Fruit fly (Drosophila melanogaster) whole organism, embryonic: ENCODE measurements around the gene ham.

ENCODE experiments used
- CG10147 ChIP-seq: fragments of 200-800 bp; sonication (Bioruptor generic); optimal IDR thresholded peaks from 2 replicates; lab custom pipeline; 2019; ENCODE audit warnings: missing biosample characterization, mild to moderate bottlenecking, missing genetic modification characterization, moderate library complexity
- CG1024 ChIP-seq: fragments of 200-800 bp; sonication (Bioruptor generic); IDR thresholded peaks from 2 replicates; pipeline ENCODE4 v1.3.6; 2022; ENCODE audit warnings: missing biosample characterization, missing genetic modification characterization
- CG12769 ChIP-seq: fragments of 200-800 bp; sonication (Bioruptor generic); optimal IDR thresholded peaks from 2 replicates; lab custom pipeline; 2019; ENCODE audit warnings: missing biosample characterization, mild to moderate bottlenecking, missing genetic modification characterization, moderate library complexity
- CG15269 ChIP-seq: fragments of 200-800 bp; sonication (Bioruptor generic); optimal IDR thresholded peaks from 2 replicates; lab custom pipeline; 2018; ENCODE audit warnings: missing biosample characterization, mild to moderate bottlenecking, missing genetic modification characterization, moderate library complexity
- CG15514 ChIP-seq: fragments of 200-800 bp; sonication (Bioruptor generic); optimal IDR thresholded peaks from 3 replicates; lab custom pipeline; 2017; ENCODE audit warnings: missing biosample characterization, missing genetic modification characterization, mild to moderate bottlenecking, moderate library complexity, missing genetic modification reagents
- CG16779 ChIP-seq: fragments of 200-800 bp; sonication (Bioruptor generic); IDR thresholded peaks from 2 replicates; pipeline ENCODE4 v1.3.6; 2022; ENCODE audit warnings: missing biosample characterization, missing genetic modification characterization
- CG18262 ChIP-seq: fragments of 200-800 bp; optimal IDR thresholded peaks from 3 replicates; lab custom pipeline; 2019; ENCODE audit warnings: missing biosample characterization, mild to moderate bottlenecking, missing genetic modification characterization, moderate library complexity
- CG32767 ChIP-seq: fragments of 200-800 bp; sonication (Bioruptor generic); IDR thresholded peaks from 2 replicates; pipeline ENCODE4 v1.3.6; 2022; ENCODE audit warnings: missing biosample characterization, missing genetic modification characterization
- CG4328 ChIP-seq: fragments of 200-800 bp; sonication (Bioruptor generic); optimal IDR thresholded peaks from 3 replicates; lab custom pipeline; 2017; ENCODE audit warnings: missing biosample characterization, missing genetic modification reagents, missing genetic modification characterization
- CG7987 ChIP-seq: fragments of 200-800 bp; sonication (Bioruptor generic); optimal IDR thresholded peaks from 2 replicates; lab custom pipeline; 2018; ENCODE audit warnings: missing biosample characterization, mild to moderate bottlenecking, missing genetic modification characterization, moderate library complexity
- CG8290 ChIP-seq, 3 experiments: fragments of 200-800 bp; sonication (Bioruptor generic); optimal IDR thresholded peaks; 2 replicates each; lab custom pipeline; 2016 to 2019; ENCODE audit warnings: missing biosample characterization in 3 of 3, missing genetic modification characterization in 3 of 3, mild to moderate bottlenecking in 2 of 3, moderate library complexity in 1 of 3
- CrebB ChIP-seq: fragments of 200-800 bp; sonication (Bioruptor generic); optimal IDR thresholded peaks from 3 replicates; lab custom pipeline; 2018; ENCODE audit warnings: missing biosample characterization, mild to moderate bottlenecking, missing genetic modification characterization
- ERR ChIP-seq: fragments of 200-800 bp; sonication (Bioruptor generic); optimal IDR thresholded peaks from 2 replicates; lab custom pipeline; 2016; ENCODE audit warnings: missing biosample characterization, missing genetic modification characterization
- Fer2 ChIP-seq: fragments of 200-800 bp; sonication (Bioruptor generic); optimal IDR thresholded peaks from 2 replicates; lab custom pipeline; 2018; ENCODE audit warnings: missing biosample characterization, mild to moderate bottlenecking, missing genetic modification characterization, moderate library complexity
- GATAe ChIP-seq: fragments of 200-800 bp; sonication (Bioruptor generic); conservative IDR thresholded peaks from 2 replicates; pipeline ENCODE4 v1.3.6; 2022; ENCODE audit warnings: missing biosample characterization, missing genetic modification characterization
- Gug ChIP-seq: fragments of 200-800 bp; sonication (Bioruptor generic); IDR thresholded peaks from 4 replicates; pipeline ENCODE4 v1.3.6; 2022; ENCODE audit warnings: missing biosample characterization, missing genetic modification characterization
- Hey ChIP-seq: fragments of 200-800 bp; sonication (Bioruptor generic); optimal IDR thresholded peaks from 3 replicates; lab custom pipeline; 2018; ENCODE audit warnings: missing biosample characterization, mild to moderate bottlenecking, missing genetic modification characterization
- HmgZ ChIP-seq: fragments of 200-800 bp; sonication (Bioruptor generic); optimal IDR thresholded peaks from 2 replicates; lab custom pipeline; 2018; ENCODE audit warnings: missing biosample characterization, mild to moderate bottlenecking, missing genetic modification characterization
- Hr3 ChIP-seq: fragments of 200-800 bp; sonication (Bioruptor generic); optimal IDR thresholded peaks from 3 replicates; lab custom pipeline; 2016; ENCODE audit warnings: missing biosample characterization, missing genetic modification characterization
- Hr51 ChIP-seq, 2 experiments: fragments of 200-800 bp; sonication (Bioruptor generic); optimal IDR thresholded peaks; 2 replicates in 1 of 2; 3 replicates in 1 of 2; lab custom pipeline; 2016 to 2018; ENCODE audit warnings: missing biosample characterization in 2 of 2, missing genetic modification characterization in 2 of 2, mild to moderate bottlenecking in 1 of 2, moderate library complexity in 1 of 2
- Kr ChIP-seq: fragments of 200-800 bp; sonication (Bioruptor generic); optimal IDR thresholded peaks from 2 replicates; lab custom pipeline; 2017; ENCODE audit warnings: missing biosample characterization, mild to moderate bottlenecking, missing genetic modification characterization
- Med ChIP-seq: fragments of 200-800 bp; sonication (Bioruptor generic); peaks from one replicate; lab custom pipeline; 2016; ENCODE audit warnings: missing biosample characterization, missing genetic modification characterization, mild to moderate bottlenecking, inconsistent platforms, moderate library complexity
- Opbp ChIP-seq: fragments of 200-800 bp; sonication (Bioruptor generic); IDR thresholded peaks from 3 replicates; pipeline ENCODE4 v1.3.6; 2022; ENCODE audit warnings: missing biosample characterization, missing genetic modification characterization; ENCODE audit not compliant: partially characterized antibody
- Optix ChIP-seq: fragments of 200-800 bp; sonication (Bioruptor generic); IDR thresholded peaks from 3 replicates; pipeline ENCODE4 v1.3.6; 2022; ENCODE audit warnings: missing biosample characterization, missing genetic modification characterization
- Rfx ChIP-seq: fragments of 200-800 bp; sonication (Bioruptor generic); IDR thresholded peaks from 2 replicates; pipeline ENCODE4 v1.3.6; 2022; ENCODE audit warnings: missing biosample characterization, missing genetic modification characterization
- Rx ChIP-seq: fragments of 200-800 bp; sonication (Bioruptor generic); IDR thresholded peaks from 2 replicates; pipeline ENCODE4 v1.3.6; 2022; ENCODE audit warnings: missing biosample characterization, missing genetic modification characterization
- Side ChIP-seq: fragments of 200-800 bp; sonication (Bioruptor generic); optimal IDR thresholded peaks from 2 replicates; lab custom pipeline; 2016; ENCODE audit warnings: missing biosample characterization, missing genetic modification characterization
- Sin3A ChIP-seq: fragments of >200 bp; optimal IDR thresholded peaks from 2 replicates; lab custom pipeline; 2018
- abd-A ChIP-seq: fragments of 200-800 bp; sonication (Bioruptor generic); optimal IDR thresholded peaks from 3 replicates; lab custom pipeline; 2019; ENCODE audit warnings: missing biosample characterization, mild to moderate bottlenecking, missing genetic modification characterization, moderate library complexity
- chinmo ChIP-seq: fragments of 200-800 bp; sonication (Bioruptor generic); IDR thresholded peaks from 4 replicates; pipeline ENCODE4 v1.3.6; 2022; ENCODE audit warnings: missing biosample characterization, missing genetic modification characterization; ENCODE audit not compliant: partially characterized antibody
- dm ChIP-seq: fragments of 200-800 bp; sonication (Bioruptor generic); optimal IDR thresholded peaks from 3 replicates; lab custom pipeline; 2016; ENCODE audit warnings: missing biosample characterization, missing genetic modification characterization
- ewg ChIP-seq: fragments of 200-800 bp; sonication (Bioruptor generic); optimal IDR thresholded peaks from 3 replicates; lab custom pipeline; 2017; ENCODE audit warnings: mild to moderate bottlenecking, missing biosample characterization, missing genetic modification reagents, missing genetic modification characterization
- fd64A ChIP-seq: fragments of 200-800 bp; sonication (Bioruptor generic); optimal IDR thresholded peaks from 3 replicates; lab custom pipeline; 2018; ENCODE audit warnings: missing biosample characterization, mild to moderate bottlenecking, missing genetic modification characterization
- fru ChIP-seq: fragments of >200 bp; optimal IDR thresholded peaks from 2 replicates; lab custom pipeline; 2017
- ftz-f1 ChIP-seq: fragments of 200-800 bp; sonication (Bioruptor generic); optimal IDR thresholded peaks from 2 replicates; lab custom pipeline; 2016; ENCODE audit warnings: missing biosample characterization, missing genetic modification characterization
- gfzf ChIP-seq: fragments of 200-800 bp; sonication (Bioruptor generic); optimal IDR thresholded peaks from 2 replicates; lab custom pipeline; 2016; ENCODE audit warnings: missing biosample characterization, mild to moderate bottlenecking, missing genetic modification characterization, moderate library complexity
- grau ChIP-seq: fragments of 200-800 bp; optimal IDR thresholded peaks from 3 replicates; lab custom pipeline; 2019; ENCODE audit warnings: missing biosample characterization, mild to moderate bottlenecking, missing genetic modification characterization, moderate library complexity
- gsb-n ChIP-seq: fragments of 200-800 bp; sonication (Bioruptor generic); optimal IDR thresholded peaks from 3 replicates; lab custom pipeline; 2018; ENCODE audit warnings: missing biosample characterization, mild to moderate bottlenecking, missing genetic modification characterization
- hkb ChIP-seq, 2 experiments: fragments of 200-800 bp in 1 of 2; fragments of >200 bp in 1 of 2; sonication (Bioruptor generic) in 1 of 2; IDR thresholded peaks in 1 of 2; optimal IDR thresholded peaks in 1 of 2; 2 replicates each; pipeline versions ENCODE4 v1.3.6 to Lab custom; 2017 to 2022; ENCODE audit warnings: missing biosample characterization in 1 of 2, missing genetic modification characterization in 1 of 2
- insv ChIP-seq, 2 experiments: fragments of 200-800 bp; sonication (Bioruptor generic); optimal IDR thresholded peaks; 3 replicates each; lab custom pipeline; 2016 to 2018; ENCODE audit warnings: missing biosample characterization in 2 of 2, missing genetic modification characterization in 2 of 2
- klu ChIP-seq: fragments of 200-800 bp; sonication (Bioruptor generic); IDR thresholded peaks from 2 replicates; pipeline ENCODE4 v1.3.6; 2022; ENCODE audit warnings: missing biosample characterization, missing genetic modification characterization
- lbe ChIP-seq: fragments of 200-800 bp; sonication (Bioruptor generic); optimal IDR thresholded peaks from 2 replicates; lab custom pipeline; 2016; ENCODE audit warnings: missing biosample characterization, mild to moderate bottlenecking, missing genetic modification characterization
- mirr ChIP-seq: fragments of 200-800 bp; sonication (Bioruptor generic); optimal IDR thresholded peaks from 3 replicates; lab custom pipeline; 2018; ENCODE audit warnings: missing biosample characterization, mild to moderate bottlenecking, missing genetic modification characterization
- slbo ChIP-seq: fragments of 200-800 bp; sonication (Bioruptor generic); IDR thresholded peaks from 2 replicates; pipeline ENCODE4 v1.3.6; 2022; ENCODE audit warnings: missing biosample characterization, missing genetic modification characterization
- so ChIP-seq: fragments of 200-800 bp; sonication (Bioruptor generic); IDR thresholded peaks from 3 replicates; pipeline ENCODE4 v1.3.6; 2022; ENCODE audit warnings: missing biosample characterization, missing genetic modification characterization
- sug ChIP-seq: fragments of 200-800 bp; optimal IDR thresholded peaks from 2 replicates; lab custom pipeline; 2019; ENCODE audit warnings: missing biosample characterization, mild to moderate bottlenecking, missing genetic modification characterization, moderate library complexity
- tin ChIP-seq: fragments of 200-800 bp; sonication (Bioruptor generic); optimal IDR thresholded peaks from 3 replicates; lab custom pipeline; 2016; ENCODE audit warnings: missing biosample characterization, missing genetic modification characterization
- vvl ChIP-seq: fragments of 200-800 bp; sonication (Bioruptor generic); IDR thresholded peaks from 2 replicates; pipeline ENCODE4 v1.3.6; 2022; ENCODE audit warnings: missing biosample characterization, missing genetic modification characterization
- z ChIP-seq: fragments of 200-800 bp; sonication (Bioruptor generic); IDR thresholded peaks from 3 replicates; pipeline ENCODE4 v1.3.6; 2022; ENCODE audit warnings: missing biosample characterization, missing genetic modification characterization

The ham gene

DNA sequence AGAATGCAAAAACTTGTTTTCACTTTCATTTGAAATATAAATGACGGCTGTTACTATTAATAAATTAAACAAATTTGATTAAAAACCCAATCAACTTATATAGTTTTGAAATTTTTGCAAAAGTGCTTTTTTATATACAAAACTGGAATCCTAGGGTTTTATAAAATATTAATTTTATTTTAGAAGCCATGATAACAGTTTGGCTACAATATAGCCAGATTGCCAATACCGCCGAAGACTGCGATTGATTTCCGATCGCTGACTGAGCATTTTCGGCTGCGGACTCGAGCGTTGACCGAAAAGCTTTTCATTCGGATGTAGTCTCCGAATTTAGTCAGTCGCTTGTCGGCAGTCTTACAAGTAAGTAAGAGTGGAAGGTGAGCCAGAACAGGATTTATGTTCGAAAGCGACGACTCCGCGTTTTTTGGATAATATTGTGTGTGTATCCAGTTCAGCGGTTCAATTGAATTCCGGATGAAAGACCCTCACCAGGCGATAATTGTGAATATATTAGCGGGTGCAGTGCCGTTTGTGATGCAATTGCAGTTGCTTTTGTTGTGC lies 30.6 kb upstream of the ham start, which contains the start of gene Ugt36D1 (continued):
- TF ChIP-seq CG4328 (GFP tag; lab: Kevin White, UChicago): no peak
- TF ChIP-seq CG10147: peak; percentile 28
- TF ChIP-seq Opbp: 0 out of 3 replicates have a peak, but pooled peaks have one; percentile 31
- TF ChIP-seq lbe (GFP tag; lab: Kevin White, UChicago): peak; percentile 50
- TF ChIP-seq Hr51 (GFP tag; optimal IDR thresholded peaks at IDR 0.05; lab: Kevin White, UChicago): no peak
- no peak for TF ChIP-seq Rx (GFP tag; lab: Robert Waterston, UW)
- TF ChIP-seq ewg: peak; percentile 13
- peak; percentile 31 for TF ChIP-seq CG7987 (GFP tag; lab: Kevin White, UChicago)
- TF ChIP-seq CG12769: peak; percentile 50
- 0 out of 3 replicates have a peak, but pooled peaks have one; percentile 51 for TF ChIP-seq so (GFP tag; lab: Robert Waterston, UW)
- TF ChIP-seq abd-A (tag; lab: Kevin White, UChicago): peak; percentile 18
- TF ChIP-seq sug (tag; lab: Kevin White, UChicago): peak; percentile 1
- no peak for TF ChIP-seq fru (lab: Kevin White, UChicago)
- 0 out of 2 replicates have a peak, but pooled peaks have one; percentile 37 for TF ChIP-seq vvl
- TF ChIP-seq CG15269 (tag; lab: Kevin White, UChicago): peak; percentile 18
- TF ChIP-seq HmgZ: peak; percentile 6
- TF ChIP-seq CG1024 (GFP tag; lab: Robert Waterston, UW): no peak
- peak; percentile 69 for TF ChIP-seq CG32767 (GFP tag; lab: Robert Waterston, UW)
- peak; percentile 33; the same call in 1 of the 2 replicates for TF ChIP-seq Rfx (GFP tag; lab: Robert Waterston, UW)
- TF ChIP-seq CG15514 (GFP tag; lab: Kevin White, UChicago): peak; percentile 52
- no peak for TF ChIP-seq ERR
- TF ChIP-seq z (GFP tag; lab: Robert Waterston, UW): no peak
- peak; percentile 53 for TF ChIP-seq ftz-f1 (GFP tag; lab: Kevin White, UChicago)
- TF ChIP-seq CrebB (tag; lab: Kevin White, UChicago): peak; percentile 4

DNA sequence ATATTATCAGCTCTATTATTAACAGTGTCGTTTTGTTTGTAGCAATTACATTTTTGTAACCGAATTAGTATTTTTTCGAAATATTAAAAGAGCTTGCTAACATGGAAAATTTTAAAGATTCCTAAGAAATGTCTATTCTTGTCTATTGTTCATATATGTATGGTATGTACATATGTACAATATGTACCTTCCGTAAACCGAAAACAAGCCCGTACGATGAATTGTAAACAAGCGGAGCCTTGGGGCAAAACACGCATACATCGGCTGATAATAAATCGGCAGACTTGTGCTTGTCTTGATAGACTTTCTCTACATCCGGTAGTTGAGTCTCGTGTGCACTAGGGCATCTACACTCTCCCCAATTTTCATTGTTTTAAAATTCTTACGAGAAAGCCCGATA lies 30.1 kb upstream of the ham start:
- TF ChIP-seq fd64A (GFP tag; lab: Kevin White, UChicago): peak; percentile 78
- no peak for TF ChIP-seq grau (tag; lab: Kevin White, UChicago)
- peak; percentile 36 for TF ChIP-seq CG18262 (tag; lab: Kevin White, UChicago)
- TF ChIP-seq Fer2 (tag; lab: Kevin White, UChicago): peak; percentile 39
- TF ChIP-seq CG1024 (GFP tag; lab: Robert Waterston, UW): peak; percentile 62; the same call in 1 of the 2 replicates
- peak; percentile 86 for TF ChIP-seq Med (GFP tag; lab: Kevin White, UChicago)
- TF ChIP-seq hkb (optimal IDR thresholded peaks at IDR 0.05; lab: Kevin White, UChicago): no peak
- TF ChIP-seq hkb (GFP tag; IDR thresholded peaks at IDR 0.05; lab: Robert Waterston, UW): peak; percentile 43; the same call in 1 of the 2 replicates
- TF ChIP-seq CG16779 (GFP tag; lab: Robert Waterston, UW): no peak
- TF ChIP-seq Gug (GFP tag; lab: Robert Waterston, UW): no peak
- no peak for TF ChIP-seq CG8290 (GFP tag; optimal IDR thresholded peaks at IDR 0.05; lab: Kevin White, UChicago)
- TF ChIP-seq CG8290 (tag; optimal IDR thresholded peaks at IDR 0.05; lab: Kevin White, UChicago): peak; percentile 60 to 69
- TF ChIP-seq gsb-n (tag; lab: Kevin White, UChicago): peak; percentile 48
- TF ChIP-seq Hr3: no peak
- TF ChIP-seq gfzf (GFP tag; lab: Kevin White, UChicago): no peak
- no peak for TF ChIP-seq klu (GFP tag; lab: Robert Waterston, UW)
- TF ChIP-seq Hey: peak; percentile 12
- TF ChIP-seq chinmo (GFP tag; lab: Robert Waterston, UW): no peak
- no peak for TF ChIP-seq lbe (GFP tag; lab: Kevin White, UChicago)
- TF ChIP-seq GATAe: no peak
- peak in 1 of 2 experiments; percentile 14 for TF ChIP-seq insv (GFP tag; optimal IDR thresholded peaks at IDR 0.05; lab: Kevin White, UChicago)
- TF ChIP-seq Kr: no peak
- no peak for TF ChIP-seq Optix
- TF ChIP-seq mirr: peak; percentile 76
- TF ChIP-seq Sin3A (lab: Kevin White, UChicago): no peak
- no peak for TF ChIP-seq tin (GFP tag; lab: Kevin White, UChicago)
- TF ChIP-seq Side (GFP tag; lab: Kevin White, UChicago): peak; percentile 45
- no peak for TF ChIP-seq slbo (GFP tag; lab: Robert Waterston, UW)
- TF ChIP-seq dm (GFP tag; lab: Kevin White, UChicago): no peak
